Fruit fly (Drosophila melanogaster): Measurements from ENCODE around the gene Mitofilin.
A peak's percentile ranks its signal among the peaks of the same experiment; 100 is the strongest.

Gene Mitofilin

dm6 chr3R:22072553-22072952, 49.4 kb upstream of the Mitofilin start (continued):
- peak; percentile 88 for TF ChIP-seq CG2199 (GFP tag; IDR thresholded peaks at IDR 0.05)
- no peak for TF ChIP-seq CG18476 (GFP tag; optimal IDR thresholded peaks at IDR 0.05)
- TF ChIP-seq CG3995 (GFP tag; optimal IDR thresholded peaks at IDR 0.05) = no peak

dm6 chr3R:22071628-22072027, 48.5 kb upstream of the Mitofilin start:
- TF ChIP-seq CG32772 (GFP tag; IDR thresholded peaks at IDR 0.05) = no peak
- no peak for TF ChIP-seq CG8388 (GFP tag; optimal IDR thresholded peaks at IDR 0.05)
- TF ChIP-seq crc (GFP tag; optimal IDR thresholded peaks at IDR 0.05) = no peak
- no peak for TF ChIP-seq dpn (GFP tag; optimal IDR thresholded peaks at IDR 0.05)
- TF ChIP-seq Hsf (GFP tag; optimal IDR thresholded peaks at IDR 0.05) = no peak
- TF ChIP-seq dmrt11E (tag; optimal IDR thresholded peaks at IDR 0.05) = no peak
- TF ChIP-seq CG11723 (GFP tag; optimal IDR thresholded peaks at IDR 0.05) = no peak
- TF ChIP-seq z (GFP tag; IDR thresholded peaks at IDR 0.05) = 0 out of 3 replicates have a peak, but pooled peaks have one; percentile 11
- no peak for TF ChIP-seq CG4424 (GFP tag; optimal IDR thresholded peaks at IDR 0.05)
- TF ChIP-seq p53 (GFP tag; optimal IDR thresholded peaks at IDR 0.05) = no peak
- no peak for TF ChIP-seq Eip74EF (GFP tag; optimal IDR thresholded peaks at IDR 0.05)
- TF ChIP-seq zfh1 (GFP tag; IDR thresholded peaks at IDR 0.05) = 0 out of 3 replicates have a peak, but pooled peaks have one; percentile 28
- TF ChIP-seq ato (GFP tag; IDR thresholded peaks at IDR 0.05; ENCODE audit: partially characterized antibody) = 0 out of 2 replicates have a peak, but pooled peaks have one; percentile 6
- no peak for TF ChIP-seq CG15696 (tag; optimal IDR thresholded peaks at IDR 0.05)
- TF ChIP-seq Hr39 (optimal IDR thresholded peaks at IDR 0.05) = peak; percentile 57
- TF ChIP-seq Ets65A (GFP tag) = peak; percentile 11

dm6 chr3R:22067235-22067634, 44.1 kb upstream of the Mitofilin start:
- TF ChIP-seq Mrtf (GFP tag; IDR thresholded peaks at IDR 0.05) (no peak), chif (GFP tag; optimal IDR thresholded peaks at IDR 0.05) (no peak), CG12071 (GFP tag; optimal IDR thresholded peaks at IDR 0.05) (peak; percentile 54), sens (GFP tag) (peak; percentile 77), zen2 (GFP tag; IDR thresholded peaks at IDR 0.05; ENCODE audit: partially characterized antibody) (no peak), Optix (GFP tag; IDR thresholded peaks at IDR 0.05) (no peak), BEAF-32 (GFP tag; optimal IDR thresholded peaks at IDR 0.05) (no peak), en (GFP tag; optimal IDR thresholded peaks at IDR 0.05) (no peak), salm (tag; optimal IDR thresholded peaks at IDR 0.05) (no peak), dan (GFP tag; IDR thresholded peaks at IDR 0.05) (no peak), CG6813 (GFP tag; optimal IDR thresholded peaks at IDR 0.05) (peak; percentile 13), CG9727 (GFP tag; optimal IDR thresholded peaks at IDR 0.05) (no peak), Awh (GFP tag; IDR thresholded peaks at IDR 0.05) (0 out of 2 replicates have a peak, but pooled peaks have one; percentile 15), bsh (GFP tag; optimal IDR thresholded peaks at IDR 0.05) (peak in 1 of 2 experiments; percentile 6), fd64A (GFP tag; optimal IDR thresholded peaks at IDR 0.05) (peak; percentile 12)

dm6 chr3R:22066440-22066839, 43.3 kb upstream of the Mitofilin start:
- peak; percentile 7 for TF ChIP-seq CG2712 (tag; optimal IDR thresholded peaks at IDR 0.05)
- no peak for TF ChIP-seq Ets97D (GFP tag; optimal IDR thresholded peaks at IDR 0.05)
- no peak for TF ChIP-seq zf30C (GFP tag; optimal IDR thresholded peaks at IDR 0.05)
- no peak for TF ChIP-seq Nf-YA (GFP tag; IDR thresholded peaks at IDR 0.05)
- TF ChIP-seq CG10267 (tag; optimal IDR thresholded peaks at IDR 0.05) = no peak
- 0 out of 2 replicates have a peak, but pooled peaks have one; percentile 14 for TF ChIP-seq Xrp1 (GFP tag; IDR thresholded peaks at IDR 0.05)
- TF ChIP-seq salm (tag; optimal IDR thresholded peaks at IDR 0.05) = no peak
- TF ChIP-seq sim (GFP tag; IDR thresholded peaks at IDR 0.05) = no peak
- TF ChIP-seq ab (GFP tag; optimal IDR thresholded peaks at IDR 0.05) = no peak
- no peak for TF ChIP-seq bigmax (GFP tag; optimal IDR thresholded peaks at IDR 0.05)
- peak; percentile 14 for TF ChIP-seq fd64A (GFP tag; optimal IDR thresholded peaks at IDR 0.05)
- TF ChIP-seq aop (GFP tag; IDR thresholded peaks at IDR 0.05) = no peak
- TF ChIP-seq pfk (GFP tag; optimal IDR thresholded peaks at IDR 0.05) = no peak
- no peak for TF ChIP-seq CHES-1-like (GFP tag; optimal IDR thresholded peaks at IDR 0.05)
- TF ChIP-seq CG6175 (GFP tag; IDR thresholded peaks at IDR 0.05) = no peak
- TF ChIP-seq hbn (GFP tag; IDR thresholded peaks at IDR 0.05; ENCODE audit: partially characterized antibody) = no peak
- no peak for TF ChIP-seq CG33557 (GFP tag; optimal IDR thresholded peaks at IDR 0.05)

Data from whole organism, embryonic.